Fruit fly (Drosophila melanogaster): ENCODE results near the gene CG42502.

DNA sequence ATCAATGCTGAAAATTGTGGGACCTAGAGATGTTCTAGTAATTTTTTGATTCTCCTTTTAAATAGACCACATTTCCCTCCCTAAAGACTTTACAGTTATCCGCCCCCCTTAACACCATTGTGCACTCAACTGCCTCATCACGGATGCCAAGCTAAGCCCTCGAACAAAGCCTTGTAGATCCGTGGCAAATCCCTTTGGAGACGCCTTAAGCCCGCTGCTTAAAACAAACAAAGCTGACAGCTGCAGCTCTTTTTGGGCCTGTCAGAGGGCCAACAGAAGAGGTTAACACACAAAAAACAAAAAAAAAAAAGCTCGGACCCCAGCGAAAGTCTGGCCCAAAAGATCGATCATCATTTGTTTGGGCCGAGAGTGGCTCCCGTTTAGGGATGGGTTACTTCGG is 43.2 kb downstream of the CG42502 start:
- TF ChIP-seq kay (GFP tag; ENCODE audit: borderline replicate concordance) (no peak), CG12768 (GFP tag; optimal IDR thresholded peaks at IDR 0.05) (no peak), CG7045 (GFP tag; optimal IDR thresholded peaks at IDR 0.05) (no peak), Mnt (GFP tag; optimal IDR thresholded peaks at IDR 0.05) (no peak), bab1 (GFP tag; optimal IDR thresholded peaks at IDR 0.05) (no peak), Hr96 (GFP tag; optimal IDR thresholded peaks at IDR 0.05) (no peak), CG7101 (tag; optimal IDR thresholded peaks at IDR 0.05) (no peak), tj (GFP tag; optimal IDR thresholded peaks at IDR 0.05) (no peak), CG14711 (tag; optimal IDR thresholded peaks at IDR 0.05) (no peak)
